Worm (Caenorhabditis elegans): ENCODE data around the gene Y57A10C.8.

DNA sequence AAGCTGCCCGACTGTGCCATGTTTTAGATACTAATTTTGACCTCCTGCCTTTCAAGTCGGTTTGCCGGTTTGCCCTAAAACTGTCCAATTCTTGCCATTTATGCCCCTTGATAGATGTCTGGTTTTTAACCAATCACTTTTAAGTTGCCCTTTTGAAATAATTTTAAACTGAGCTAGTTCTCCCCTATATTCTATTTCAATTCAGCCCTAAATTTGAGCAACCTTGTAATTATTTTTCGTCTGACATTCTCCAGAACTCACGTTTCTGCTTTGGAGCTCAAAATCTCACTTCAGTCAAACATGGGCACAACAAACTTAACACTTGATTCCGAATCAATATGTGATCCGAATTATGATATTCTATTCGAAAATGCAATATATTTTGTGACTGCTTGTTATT is 43.8 kb upstream of the Y57A10C.8 start, which contains the start of gene srg-17:
- TF ChIP-seq B0310.2 (tag; optimal IDR thresholded peaks at IDR 0.05) (no peak), aly-1 (tag; optimal IDR thresholded peaks at IDR 0.05) (no peak), ets-7 (tag; optimal IDR thresholded peaks at IDR 0.05) (no peak), ceh-36 (tag; optimal IDR thresholded peaks at IDR 0.05) (no peak), hnd-1 (tag; optimal IDR thresholded peaks at IDR 0.05) (no peak), flt-1 (GFP tag; IDR thresholded peaks at IDR 0.05) (no peak), tra-4 (tag; optimal IDR thresholded peaks at IDR 0.05) (no peak)
